Worm (Caenorhabditis elegans) whole organism, L4/young adult: Measurements from ENCODE around the gene cyp-29A3.

Source experiments
- W03F9.2 ChIP-seq: fragments of 150-350 bp; optimal IDR thresholded peaks from 2 replicates; lab custom pipeline; 2014; ENCODE audit warnings: missing biosample characterization, missing genetic modification characterization
- dao-5 ChIP-seq: sonication (generic microtip); optimal IDR thresholded peaks from 2 replicates; lab custom pipeline; 2016; ENCODE audit warnings: missing genotype, missing genetic modification characterization, moderate library complexity, missing compliant biosample characterization
- him-1 ChIP-seq: sonication (generic microtip); optimal IDR thresholded peaks from 2 replicates; lab custom pipeline; 2016; ENCODE audit warnings: missing genotype, missing genetic modification reagents, missing genetic modification characterization, missing compliant biosample characterization

ce11 chrV:20518-20917 lies 38.5 kb upstream of the cyp-29A3 start, which contains the start of gene egl-8:
- TF ChIP-seq W03F9.2 (tag; lab: Kevin White, UChicago) = no peak
- no peak for TF ChIP-seq him-1 (tag; lab: Kevin White, UChicago)
- TF ChIP-seq dao-5 = no peak
